Worm (Caenorhabditis elegans) whole organism, L2 larva: ENCODE results near the gene gpa-11.

Source experiments
- C34F6.9 ChIP-seq: fragments of 150-350 bp; optimal IDR thresholded peaks from 2 replicates; lab custom pipeline; 2014; ENCODE audit warnings: missing biosample characterization, missing genetic modification characterization
- F13H6.1 ChIP-seq: sonication (generic microtip); optimal IDR thresholded peaks from 2 replicates; lab custom pipeline; 2016; ENCODE audit warnings: missing genetic modification characterization, missing compliant biosample characterization
- Y55F3AM.14 ChIP-seq: fragments of 200-800 bp; sonication (Bioruptor generic); optimal IDR thresholded peaks from 2 replicates; lab custom pipeline; 2018; ENCODE audit warnings: mild to moderate bottlenecking, missing genetic modification characterization, missing compliant biosample characterization
- ZK546.5 ChIP-seq: sonication (generic microtip); optimal IDR thresholded peaks from 2 replicates; lab custom pipeline; 2017; ENCODE audit warnings: missing biosample characterization, missing genetic modification characterization
- alr-1 ChIP-seq: fragments of 150-350 bp; optimal IDR thresholded peaks from 2 replicates; lab custom pipeline; 2014; ENCODE audit warnings: missing biosample characterization, missing genetic modification characterization
- aly-2 ChIP-seq: fragments of 150-350 bp; optimal IDR thresholded peaks from 2 replicates; lab custom pipeline; 2014; ENCODE audit warnings: missing biosample characterization, missing genetic modification characterization
- ama-1 ChIP-seq: fragments of 150-350 bp; optimal IDR thresholded peaks from 2 replicates; lab custom pipeline; 2018; ENCODE audit warnings: inconsistent platforms
- blmp-1 ChIP-seq: sonication (generic microtip); optimal IDR thresholded peaks from 2 replicates; lab custom pipeline; 2017; ENCODE audit warnings: missing genetic modification characterization, mild to moderate bottlenecking, missing compliant biosample characterization, antibody characterized with exemption, moderate library complexity; ENCODE audit not compliant: insufficient read depth
- ceh-16 ChIP-seq: fragments of 150-350 bp; optimal IDR thresholded peaks from 2 replicates; lab custom pipeline; 2014; ENCODE audit warnings: missing biosample characterization, missing genetic modification characterization
- ceh-82 ChIP-seq: fragments of 150-350 bp; optimal IDR thresholded peaks from 2 replicates; lab custom pipeline; 2014; ENCODE audit warnings: missing biosample characterization, missing genetic modification characterization
- crh-2 ChIP-seq: sonication (generic microtip); optimal IDR thresholded peaks from 2 replicates; lab custom pipeline; 2017; ENCODE audit warnings: missing biosample characterization, missing genetic modification characterization
- egl-27 ChIP-seq: sonication (generic microtip); optimal IDR thresholded peaks from 3 replicates; lab custom pipeline; 2017; ENCODE audit warnings: missing biosample characterization, missing genetic modification reagents, missing genetic modification characterization
- elt-1 ChIP-seq: fragments of 150-350 bp; optimal IDR thresholded peaks from 2 replicates; lab custom pipeline; 2014; ENCODE audit warnings: missing biosample characterization, missing genetic modification characterization
- fos-1 ChIP-seq: fragments of 150-350 bp; optimal IDR thresholded peaks from 2 replicates; lab custom pipeline; 2014; ENCODE audit warnings: missing biosample characterization, missing genetic modification characterization
- gmeb-1 ChIP-seq: fragments of 150-350 bp; optimal IDR thresholded peaks from 2 replicates; lab custom pipeline; 2014; ENCODE audit warnings: missing biosample characterization, missing genetic modification characterization
- lin-13 ChIP-seq: fragments of 150-350 bp; optimal IDR thresholded peaks from 2 replicates; lab custom pipeline; 2014; ENCODE audit warnings: missing biosample characterization, missing genetic modification reagents, missing genetic modification characterization
- lin-39 ChIP-seq: fragments of 150-350 bp; optimal IDR thresholded peaks from 2 replicates; lab custom pipeline; 2014; ENCODE audit warnings: missing biosample characterization, missing genetic modification reagents, missing genetic modification characterization
- lsy-2 ChIP-seq, 2 experiments: fragments of 150-350 bp in 1 of 2; sonication (generic microtip) in 1 of 2; optimal IDR thresholded peaks; 2 replicates each; lab custom pipeline; 2014 to 2017; ENCODE audit warnings: missing biosample characterization in 2 of 2, missing genetic modification characterization in 2 of 2
- mab-5 ChIP-seq: fragments of 150-350 bp; optimal IDR thresholded peaks from 2 replicates; lab custom pipeline; 2014; ENCODE audit warnings: missing biosample characterization, missing genetic modification characterization
- mbf-1 ChIP-seq: sonication (generic microtip); optimal IDR thresholded peaks from 2 replicates; lab custom pipeline; 2017; ENCODE audit warnings: missing biosample characterization, missing genetic modification characterization
- mdl-1 ChIP-seq, 2 experiments: fragments of 150-350 bp in 1 of 2; sonication (generic microtip) in 1 of 2; optimal IDR thresholded peaks; 2 replicates each; lab custom pipeline; 2017; ENCODE audit warnings: missing biosample characterization in 2 of 2, missing genetic modification characterization in 2 of 2
- nhr-10 ChIP-seq: sonication (generic microtip); optimal IDR thresholded peaks from 2 replicates; lab custom pipeline; 2017; ENCODE audit warnings: missing biosample characterization, missing genetic modification characterization
- nhr-11 ChIP-seq: fragments of 150-350 bp; optimal IDR thresholded peaks from 2 replicates; lab custom pipeline; 2014; ENCODE audit warnings: missing biosample characterization, missing genetic modification characterization
- nhr-12 ChIP-seq: fragments of 150-350 bp; optimal IDR thresholded peaks from 2 replicates; lab custom pipeline; 2014; ENCODE audit warnings: missing biosample characterization, missing genetic modification characterization
- nhr-129 ChIP-seq: fragments of 150-350 bp; optimal IDR thresholded peaks from 2 replicates; lab custom pipeline; 2014; ENCODE audit warnings: missing biosample characterization, missing genetic modification characterization
- nhr-21 ChIP-seq: fragments of 150-350 bp; optimal IDR thresholded peaks from 2 replicates; lab custom pipeline; 2014; ENCODE audit warnings: missing biosample characterization, missing genetic modification characterization
- nhr-23 ChIP-seq: fragments of 150-350 bp; optimal IDR thresholded peaks from 2 replicates; lab custom pipeline; 2014; ENCODE audit warnings: missing biosample characterization, missing genetic modification reagents, missing genetic modification characterization
- nhr-25 ChIP-seq: fragments of 150-350 bp; sonication (generic microtip); optimal IDR thresholded peaks from 3 replicates; lab custom pipeline; 2014; ENCODE audit warnings: missing biosample characterization, missing genetic modification characterization
- nhr-6 ChIP-seq: fragments of 150-350 bp; optimal IDR thresholded peaks from 2 replicates; lab custom pipeline; 2014; ENCODE audit warnings: missing biosample characterization, missing genetic modification characterization
- nhr-77 ChIP-seq: fragments of 150-350 bp; optimal IDR thresholded peaks from 2 replicates; lab custom pipeline; 2014; ENCODE audit warnings: missing biosample characterization, missing genetic modification characterization
- peb-1 ChIP-seq: fragments of 150-350 bp; optimal IDR thresholded peaks from 2 replicates; lab custom pipeline; 2014; ENCODE audit warnings: missing biosample characterization, missing genetic modification characterization
- sma-3 ChIP-seq: sonication (generic microtip); optimal IDR thresholded peaks from 2 replicates; lab custom pipeline; 2016; ENCODE audit warnings: missing genetic modification reagents, missing genetic modification characterization, missing compliant biosample characterization
- snpc-4 ChIP-seq: fragments of 150-350 bp; optimal IDR thresholded peaks from 2 replicates; lab custom pipeline; 2014; ENCODE audit warnings: missing biosample characterization, missing genetic modification characterization
- unc-55 ChIP-seq: fragments of 150-350 bp; sonication (generic microtip); optimal IDR thresholded peaks from 3 replicates; lab custom pipeline; 2014; ENCODE audit warnings: missing biosample characterization, missing genetic modification reagents, missing genetic modification characterization
- zag-1 ChIP-seq: fragments of 150-350 bp; optimal IDR thresholded peaks from 2 replicates; lab custom pipeline; 2014; ENCODE audit warnings: missing biosample characterization, missing genetic modification characterization
- ztf-1 ChIP-seq: fragments of 200-800 bp; sonication (Bioruptor generic); conservative IDR thresholded peaks from 2 replicates; pipeline ENCODE4 v1.3.6; 2022; ENCODE audit warnings: missing genetic modification characterization, missing compliant biosample characterization
- ztf-11 ChIP-seq: sonication (generic microtip); optimal IDR thresholded peaks from 2 replicates; lab custom pipeline; 2017; ENCODE audit warnings: missing biosample characterization, missing genetic modification characterization

Gene gpa-11

ce11 chrII:4277639-4278038 is 30.6 kb downstream of the gpa-11 start:
- TF ChIP-seq aly-2 (tag; lab: Kevin White, UChicago) (no peak), nhr-129 (tag; lab: Kevin White, UChicago) (no peak), lin-13 (GFP tag; lab: Kevin White, UChicago) (no peak), unc-55 (GFP tag; lab: Kevin White, UChicago) (no peak), mbf-1 (tag; lab: Kevin White, UChicago) (no peak), nhr-6 (tag; lab: Kevin White, UChicago) (no peak), nhr-12 (tag; lab: Kevin White, UChicago) (no peak), C34F6.9 (no peak)

- TF ChIP-seq nhr-12 (tag; lab: Kevin White, UChicago) = no peak
- TF ChIP-seq ztf-11 (tag; lab: Kevin White, UChicago) = no peak
- no peak for TF ChIP-seq ceh-16 (tag; lab: Kevin White, UChicago)
- no peak for TF ChIP-seq nhr-11
- TF ChIP-seq egl-27 = no peak
- TF ChIP-seq ama-1 (lab: Kevin White, UChicago) = no peak
- no peak for TF ChIP-seq nhr-25 (tag; lab: Kevin White, UChicago)
- TF ChIP-seq nhr-10 (tag; lab: Kevin White, UChicago) = no peak
- TF ChIP-seq sma-3 (GFP tag; lab: Kevin White, UChicago) = no peak
- no peak for TF ChIP-seq zag-1 (tag; lab: Kevin White, UChicago)
- no peak for TF ChIP-seq ZK546.5 (tag; lab: Kevin White, UChicago)
- no peak for TF ChIP-seq F13H6.1
- TF ChIP-seq gmeb-1 (tag; lab: Kevin White, UChicago) = no peak
Observed at ce11 chrII:4281743-4282142, 34.7 kb downstream of the gpa-11 start, which contains the start of gene C01F1.5. Gene C01F1.5, minus strand, starts transcription at chrII:4281845.

ce11 chrII:4284305-4285193 is 37.6 kb downstream of the gpa-11 start:
- TF ChIP-seq Y55F3AM.14 (GFP tag; lab: Kevin White, UChicago) = no peak
- no peak for TF ChIP-seq nhr-23
- TF ChIP-seq mab-5 = no peak
- TF ChIP-seq ceh-16 (tag; lab: Kevin White, UChicago) = no peak
- TF ChIP-seq snpc-4 (tag; lab: Kevin White, UChicago) = no peak
- TF ChIP-seq nhr-11 = no peak
- TF ChIP-seq peb-1 (tag; lab: Kevin White, UChicago) = no peak
- no peak for TF ChIP-seq sma-3 (GFP tag; lab: Kevin White, UChicago)
- no peak for TF ChIP-seq crh-2 (tag; lab: Kevin White, UChicago)
- TF ChIP-seq nhr-12 (tag; lab: Kevin White, UChicago) = no peak
- TF ChIP-seq zag-1 (tag; lab: Kevin White, UChicago) = no peak
- TF ChIP-seq fos-1 (tag; lab: Kevin White, UChicago) = no peak
- TF ChIP-seq mbf-1 (tag; lab: Kevin White, UChicago) = no peak
- TF ChIP-seq lsy-2 (tag; optimal IDR thresholded peaks at IDR 0.05; lab: Kevin White, UChicago) = no peak
- no peak for TF ChIP-seq unc-55 (GFP tag; lab: Kevin White, UChicago)
- TF ChIP-seq alr-1 (tag; lab: Kevin White, UChicago) = no peak
- no peak for TF ChIP-seq elt-1 (tag; lab: Kevin White, UChicago)
- TF ChIP-seq, all 48 proteins: peak for 0

DNA sequence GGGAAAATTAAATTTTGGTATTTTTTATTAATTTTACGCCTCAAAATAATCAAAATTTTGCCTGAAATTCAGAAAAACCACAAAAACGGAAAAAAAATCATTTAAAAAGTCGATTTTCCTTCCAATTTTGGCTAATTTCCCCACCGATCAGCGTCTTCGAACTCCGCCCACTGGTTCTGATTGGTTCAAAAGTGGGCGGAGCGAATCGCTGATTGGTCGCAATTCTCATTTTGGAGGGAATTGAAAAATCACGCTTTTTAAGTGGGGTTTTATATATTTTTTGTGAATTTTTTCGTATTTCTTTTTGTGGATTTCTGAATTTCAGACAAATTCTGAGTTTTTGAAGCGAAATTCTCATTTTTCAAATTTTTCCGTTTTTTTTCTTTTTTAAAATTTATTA is 39.9 kb downstream of the gpa-11 start:
- TF ChIP-seq nhr-25 (tag; lab: Kevin White, UChicago) (no peak), nhr-77 (no peak), snpc-4 (tag; lab: Kevin White, UChicago) (no peak), ceh-82 (no peak), lsy-2 (tag; optimal IDR thresholded peaks at IDR 0.05; lab: Kevin White, UChicago) (no peak), lin-13 (GFP tag; lab: Kevin White, UChicago) (no peak), mdl-1 (tag; optimal IDR thresholded peaks at IDR 0.05; lab: Kevin White, UChicago) (no peak), nhr-21 (tag; lab: Kevin White, UChicago) (no peak), C34F6.9 (no peak)

DNA sequence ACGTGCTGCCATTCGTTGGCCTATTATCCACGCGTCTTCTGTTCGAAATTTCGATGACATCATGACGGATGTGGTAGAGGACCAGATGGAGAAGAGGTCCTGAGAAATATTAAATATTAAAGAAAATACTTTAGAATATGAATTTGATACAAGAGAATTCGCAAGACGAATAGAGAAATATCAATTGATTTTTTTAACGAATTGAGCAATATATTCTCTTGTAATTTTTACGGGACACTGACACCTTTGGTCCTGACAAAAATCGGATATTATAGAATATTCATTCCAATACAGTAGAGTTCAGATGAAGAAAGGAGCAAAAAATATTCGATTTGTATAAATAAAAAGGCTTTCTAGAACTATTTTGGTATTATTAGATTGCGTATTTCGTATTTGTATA is 41.1 kb downstream of the gpa-11 start, which contains the start of gene C01F1.6:
Gene C01F1.6, minus strand, starts transcription at position 101 of the 400 bp plus-strand sequence.
- TF ChIP-seq peb-1 (tag; lab: Kevin White, UChicago) = no peak
- no peak for TF ChIP-seq fos-1 (tag; lab: Kevin White, UChicago)
- TF ChIP-seq zag-1 (tag; lab: Kevin White, UChicago) = no peak
- TF ChIP-seq lin-39 (tag; lab: Kevin White, UChicago) = no peak
- TF ChIP-seq lin-13 (GFP tag; lab: Kevin White, UChicago) = no peak
- TF ChIP-seq nhr-77 = no peak
- no peak for TF ChIP-seq blmp-1
- TF ChIP-seq ceh-82 = no peak
- no peak for TF ChIP-seq ceh-16 (tag; lab: Kevin White, UChicago)
- TF ChIP-seq lsy-2 (tag; optimal IDR thresholded peaks at IDR 0.05; lab: Kevin White, UChicago) = no peak
- TF ChIP-seq nhr-23 = no peak
- no peak for TF ChIP-seq nhr-25 (tag; lab: Kevin White, UChicago)
- no peak for TF ChIP-seq ztf-1 (GFP tag; lab: Robert Waterston, UW)
- no peak for TF ChIP-seq alr-1 (tag; lab: Kevin White, UChicago)
- TF ChIP-seq mab-5 = no peak
